Worm (Caenorhabditis elegans) whole organism, early embryonic: ENCODE results near the gene T19D12.1.

Experiments
- B0310.2 ChIP-seq: sonication (generic microtip); optimal IDR thresholded peaks from 2 replicates; lab custom pipeline; 2016; ENCODE audit warnings: mild to moderate bottlenecking, missing genetic modification characterization, missing compliant biosample characterization
- aly-1 ChIP-seq: sonication (generic microtip); optimal IDR thresholded peaks from 2 replicates; lab custom pipeline; 2016; ENCODE audit warnings: missing genetic modification characterization, missing compliant biosample characterization
- ama-1 ChIP-seq: fragments of 150-350 bp; optimal IDR thresholded peaks from 2 replicates; lab custom pipeline; 2014
- ceh-13 ChIP-seq: fragments of 200-800 bp; sonication (Bioruptor generic); optimal IDR thresholded peaks from 2 replicates; lab custom pipeline; 2018; ENCODE audit warnings: mild to moderate bottlenecking, missing genetic modification characterization, missing compliant biosample characterization
- ceh-36 ChIP-seq: sonication (generic microtip); optimal IDR thresholded peaks from 2 replicates; lab custom pipeline; 2016; ENCODE audit warnings: missing genetic modification characterization, inconsistent platforms, missing compliant biosample characterization
- ets-7 ChIP-seq: sonication (generic microtip); optimal IDR thresholded peaks from 2 replicates; lab custom pipeline; 2016; ENCODE audit warnings: missing genotype, missing genetic modification characterization, missing compliant biosample characterization
- flt-1 ChIP-seq: fragments of 200-800 bp; sonication (Bioruptor generic); IDR thresholded peaks from 2 replicates; pipeline ENCODE4 v1.3.6; 2022; ENCODE audit warnings: missing genetic modification characterization, missing compliant biosample characterization
- hmbx-1 ChIP-seq: sonication (generic microtip); optimal IDR thresholded peaks from 2 replicates; lab custom pipeline; 2016; ENCODE audit warnings: mild to moderate bottlenecking, missing genetic modification characterization, missing compliant biosample characterization
- hnd-1 ChIP-seq: sonication (generic microtip); optimal IDR thresholded peaks from 2 replicates; lab custom pipeline; 2016; ENCODE audit warnings: missing genetic modification characterization, missing compliant biosample characterization
- pes-1 ChIP-seq: fragments of 200-800 bp; sonication (Bioruptor generic); IDR thresholded peaks from 2 replicates; pipeline ENCODE4 v1.3.6; 2022; ENCODE audit warnings: missing genetic modification reagents, missing genetic modification characterization, missing compliant biosample characterization
- scrt-1 ChIP-seq: fragments of 200-800 bp; sonication (Bioruptor generic); IDR thresholded peaks from 2 replicates; pipeline ENCODE4 v1.3.6; 2022; ENCODE audit warnings: missing genetic modification characterization, missing compliant biosample characterization
- sea-1 ChIP-seq: fragments of 200-800 bp; sonication (Bioruptor generic); conservative IDR thresholded peaks from 2 replicates; pipeline ENCODE4 v1.3.6; 2022; ENCODE audit warnings: missing genetic modification characterization, missing compliant biosample characterization
- tbx-37 ChIP-seq: fragments of 200-800 bp; sonication (Bioruptor generic); conservative IDR thresholded peaks from 2 replicates; pipeline ENCODE4 v1.3.6; 2022; ENCODE audit warnings: missing genetic modification reagents, missing genetic modification characterization, missing compliant biosample characterization

- TF ChIP-seq pes-1 (GFP tag; lab: Robert Waterston, UW): no peak
- no peak for TF ChIP-seq B0310.2
- no peak for TF ChIP-seq ceh-13 (GFP tag; lab: Kevin White, UChicago)
- no peak for TF ChIP-seq ama-1 (lab: Kevin White, UChicago)
- TF ChIP-seq hmbx-1 (tag; lab: Kevin White, UChicago): no peak
- no peak for TF ChIP-seq hnd-1 (tag; lab: Kevin White, UChicago)
- no peak for TF ChIP-seq ceh-36
- no peak for TF ChIP-seq aly-1 (tag; lab: Kevin White, UChicago)
- TF ChIP-seq ets-7 (tag; lab: Kevin White, UChicago): no peak
- TF ChIP-seq tbx-37 (GFP tag; lab: Robert Waterston, UW): no peak
- no peak for TF ChIP-seq scrt-1 (GFP tag; lab: Robert Waterston, UW)
- no peak for TF ChIP-seq sea-1
- no peak for TF ChIP-seq flt-1 (GFP tag; lab: Robert Waterston, UW)
Measured at ce11 chrII:6705593-6706228, 39.0 kb downstream of the T19D12.1 start, which contains the start of gene rpy-1.
